Fruit fly (Drosophila melanogaster): ENCODE results near the gene CG5391.

DNA sequence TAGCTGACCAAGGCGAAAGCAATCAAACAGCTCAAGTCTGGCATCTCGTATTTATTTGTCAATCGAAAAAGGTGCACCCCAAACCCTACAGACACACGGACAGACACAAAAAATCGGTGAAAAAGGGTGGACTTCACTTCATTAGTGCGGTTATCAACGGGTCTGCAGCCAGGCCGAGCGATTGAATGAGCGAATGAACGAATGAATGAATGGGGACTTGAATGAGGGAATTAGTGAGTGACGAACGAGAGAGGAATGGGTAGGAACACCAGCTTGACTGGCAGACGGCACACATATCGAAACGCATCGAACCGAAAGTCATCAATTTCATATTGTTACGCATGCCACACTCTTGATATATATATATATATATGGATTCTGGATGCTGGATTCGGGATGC, 45.6 kb downstream of the CG5391 start:
- TF ChIP-seq CG8478 (optimal IDR thresholded peaks at IDR 0.05), result no peak
- TF ChIP-seq CTCF (optimal IDR thresholded peaks at IDR 0.05), result no peak

Data from S2 (cell line).